Worm (Caenorhabditis elegans): Measurements from ENCODE around the gene hrg-6.

DNA sequence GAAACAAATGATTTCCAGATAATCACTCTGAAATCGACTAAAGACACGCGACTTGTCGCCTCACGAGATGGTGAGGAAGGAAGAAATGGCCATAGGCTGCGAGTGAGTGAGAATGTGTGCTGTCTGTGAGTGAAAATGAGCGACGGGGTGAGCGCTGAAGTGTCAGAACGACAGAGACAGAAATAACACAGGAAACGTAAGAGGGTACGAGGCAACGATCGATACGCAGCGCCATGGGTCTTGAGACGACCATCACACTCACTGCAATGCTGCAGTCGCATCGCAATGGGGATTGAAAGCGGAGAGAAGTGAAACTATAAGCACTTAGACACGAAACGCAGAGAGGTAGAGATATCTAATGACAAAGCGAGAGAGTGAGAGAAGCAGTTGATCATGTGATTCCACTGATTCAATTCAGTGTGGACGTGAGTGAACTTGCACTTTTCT, 50.4 kb downstream of the hrg-6 start:
- TF ChIP-seq unc-62 (GFP tag; optimal IDR thresholded peaks at IDR 0.05) (peak; percentile 21), elt-1 (tag; optimal IDR thresholded peaks at IDR 0.05) (no peak), lin-13 (GFP tag; optimal IDR thresholded peaks at IDR 0.05) (peak; percentile 86), ZK546.5 (tag; optimal IDR thresholded peaks at IDR 0.05) (peak; percentile 44), snpc-4 (tag; optimal IDR thresholded peaks at IDR 0.05) (peak; percentile 62), nhr-237 (tag; optimal IDR thresholded peaks at IDR 0.05) (no peak), blmp-1 (tag; optimal IDR thresholded peaks at IDR 0.05; ENCODE audit: insufficient read depth) (peak; percentile 92), nhr-11 (tag; optimal IDR thresholded peaks at IDR 0.05) (no peak), R02D3.7 (tag; optimal IDR thresholded peaks at IDR 0.05) (no peak), F13H6.1 (tag; optimal IDR thresholded peaks at IDR 0.05) (peak; percentile 97)

Measured in whole organism, L2 larva.